Worm (Caenorhabditis elegans) whole organism, L4 larva: Measurements from ENCODE around the gene asp-2.
A peak's percentile ranks its signal among the peaks of the same experiment; 100 is the strongest.

Source experiments
- F10B5.3 ChIP-seq: sonication (generic microtip); optimal IDR thresholded peaks from 2 replicates; lab custom pipeline; 2016; ENCODE audit warnings: mild to moderate bottlenecking, missing genetic modification characterization, missing compliant biosample characterization
- F37D6.2 ChIP-seq: sonication (generic microtip); optimal IDR thresholded peaks from 2 replicates; lab custom pipeline; 2016; ENCODE audit warnings: mild to moderate bottlenecking, missing genetic modification characterization, missing compliant biosample characterization
- T20F7.1 ChIP-seq: fragments of 200-800 bp; sonication (Bioruptor generic); optimal IDR thresholded peaks from 2 replicates; lab custom pipeline; 2018; ENCODE audit warnings: mild to moderate bottlenecking, missing genetic modification characterization, missing compliant biosample characterization
- Y48G9A.11 ChIP-seq: fragments of 200-800 bp; sonication (Bioruptor generic); IDR thresholded peaks from 2 replicates; pipeline ENCODE4 v1.3.6; 2022; ENCODE audit warnings: missing genetic modification reagents, missing genetic modification characterization, missing compliant biosample characterization
- Y75B8A.6 ChIP-seq: fragments of 200-800 bp; sonication (Bioruptor generic); IDR thresholded peaks from 2 replicates; pipeline ENCODE4 v1.3.6; 2022; ENCODE audit warnings: missing genetic modification reagents, missing genetic modification characterization, missing compliant biosample characterization
- aha-1 ChIP-seq: fragments of 150-350 bp; peaks from one replicate; lab custom pipeline; 2014; ENCODE audit warnings: missing biosample characterization, missing genetic modification characterization
- arid-1 ChIP-seq: fragments of 200-800 bp; sonication (Bioruptor generic); conservative IDR thresholded peaks from 2 replicates; pipeline ENCODE4 v1.3.6; 2022; ENCODE audit warnings: missing genetic modification reagents, missing genetic modification characterization, missing compliant biosample characterization
- attf-4 ChIP-seq: sonication (generic microtip); optimal IDR thresholded peaks from 3 replicates; lab custom pipeline; 2017; ENCODE audit warnings: missing biosample characterization, missing genetic modification characterization
- ceh-20 ChIP-seq: fragments of 200-800 bp; sonication (Bioruptor generic); IDR thresholded peaks from 2 replicates; pipeline ENCODE4 v1.3.6; 2022; ENCODE audit warnings: missing genetic modification reagents, missing genetic modification characterization, missing compliant biosample characterization
- ceh-28 ChIP-seq: fragments of 150-350 bp; optimal IDR thresholded peaks from 2 replicates; lab custom pipeline; 2014; ENCODE audit warnings: missing biosample characterization, missing genetic modification reagents, missing genetic modification characterization
- ceh-32 ChIP-seq: sonication (generic microtip); optimal IDR thresholded peaks from 2 replicates; lab custom pipeline; 2016; ENCODE audit warnings: mild to moderate bottlenecking, missing genetic modification characterization, missing compliant biosample characterization; ENCODE audit not compliant: poor library complexity
- ctbp-1 ChIP-seq: fragments of 200-800 bp; sonication (Bioruptor generic); IDR thresholded peaks from 2 replicates; pipeline ENCODE4 v1.3.6; 2022; ENCODE audit warnings: missing genetic modification reagents, missing genetic modification characterization, missing compliant biosample characterization
- daf-12 ChIP-seq: fragments of 150-350 bp; optimal IDR thresholded peaks from 2 replicates; lab custom pipeline; 2014; ENCODE audit warnings: missing biosample characterization, missing genetic modification reagents, missing genetic modification characterization
- daf-16 ChIP-seq, 3 experiments: sonication (generic microtip); optimal IDR thresholded peaks; 2 replicates each; lab custom pipeline; 2016 to 2017; ENCODE audit warnings: missing genetic modification characterization in 3 of 3, missing genetic modification reagents in 3 of 3, mild to moderate bottlenecking in 2 of 3, missing compliant biosample characterization in 2 of 3, missing biosample characterization in 1 of 3, moderate library complexity in 1 of 3
- daf-19 ChIP-seq: fragments of 200-800 bp; sonication (Bioruptor generic); conservative IDR thresholded peaks from 2 replicates; pipeline ENCODE4 v1.3.6; 2022; ENCODE audit warnings: missing genetic modification characterization, missing compliant biosample characterization
- dmd-6 ChIP-seq: fragments of 200-800 bp; sonication (Bioruptor generic); IDR thresholded peaks from 2 replicates; pipeline ENCODE4 v1.3.6; 2022; ENCODE audit warnings: missing genetic modification reagents, missing genetic modification characterization, missing compliant biosample characterization
- dve-1 ChIP-seq: sonication (generic microtip); optimal IDR thresholded peaks from 2 replicates; lab custom pipeline; 2017; ENCODE audit warnings: antibody characterized with exemption, mild to moderate bottlenecking, missing genetic modification characterization, missing compliant biosample characterization; ENCODE audit not compliant: insufficient read depth
- fkh-10 ChIP-seq: fragments of 150-350 bp; optimal IDR thresholded peaks from 2 replicates; lab custom pipeline; 2014; ENCODE audit warnings: missing biosample characterization, missing genetic modification reagents, missing genetic modification characterization
- hif-1 ChIP-seq, 2 experiments: sonication (generic microtip); optimal IDR thresholded peaks; 2 replicates each; lab custom pipeline; 2016 to 2017; ENCODE audit warnings: missing compliant biosample characterization in 2 of 2, missing genetic modification characterization in 2 of 2, missing genetic modification reagents in 2 of 2, missing genotype in 2 of 2, mild to moderate bottlenecking in 1 of 2
- hlh-11 ChIP-seq: fragments of 200-800 bp; sonication (Bioruptor generic); optimal IDR thresholded peaks from 2 replicates; lab custom pipeline; 2018; ENCODE audit warnings: mild to moderate bottlenecking, missing genetic modification characterization, missing compliant biosample characterization
- lin-1 ChIP-seq: fragments of 200-800 bp; sonication (Bioruptor generic); IDR thresholded peaks from 2 replicates; pipeline ENCODE4 v1.3.6; 2022; ENCODE audit warnings: missing genetic modification reagents, missing genetic modification characterization, missing compliant biosample characterization
- lin-39 ChIP-seq: fragments of 150-350 bp; optimal IDR thresholded peaks from 2 replicates; lab custom pipeline; 2014; ENCODE audit warnings: missing biosample characterization, missing genetic modification reagents, missing genetic modification characterization
- lsy-2 ChIP-seq, 2 experiments: fragments of 150-350 bp in 1 of 2; sonication (generic microtip) in 1 of 2; optimal IDR thresholded peaks; 2 replicates each; lab custom pipeline; 2014 to 2017; ENCODE audit warnings: missing biosample characterization in 2 of 2, missing genetic modification characterization in 2 of 2
- mep-1 ChIP-seq: fragments of 150-350 bp; sonication (generic microtip); optimal IDR thresholded peaks from 3 replicates; lab custom pipeline; 2014; ENCODE audit warnings: missing biosample characterization, missing genetic modification characterization
- mes-2 ChIP-seq: sonication (generic microtip); optimal IDR thresholded peaks from 2 replicates; lab custom pipeline; 2016; ENCODE audit warnings: missing genotype, mild to moderate bottlenecking, missing genetic modification characterization, missing compliant biosample characterization; ENCODE audit not compliant: poor library complexity, severe bottlenecking
- nhr-11 ChIP-seq: fragments of 150-350 bp; optimal IDR thresholded peaks from 2 replicates; lab custom pipeline; 2014; ENCODE audit warnings: missing biosample characterization, missing genetic modification characterization
- nhr-25 ChIP-seq: sonication (generic microtip); optimal IDR thresholded peaks from 2 replicates; lab custom pipeline; 2017; ENCODE audit warnings: missing genetic modification characterization, mild to moderate bottlenecking, missing compliant biosample characterization, antibody characterized with exemption, moderate library complexity, borderline replicate concordance; ENCODE audit not compliant: insufficient read depth
- nhr-41 ChIP-seq: fragments of 200-800 bp; sonication (Bioruptor generic); IDR thresholded peaks from 2 replicates; pipeline ENCODE4 v1.3.6; 2022; ENCODE audit warnings: missing genetic modification reagents, missing genetic modification characterization, missing compliant biosample characterization
- nhr-42 ChIP-seq: fragments of 200-800 bp; sonication (Bioruptor generic); IDR thresholded peaks from 2 replicates; pipeline ENCODE4 v1.3.6; 2022; ENCODE audit warnings: missing genetic modification characterization, missing compliant biosample characterization
- nhr-48 ChIP-seq: sonication (generic microtip); optimal IDR thresholded peaks from 2 replicates; lab custom pipeline; 2016; ENCODE audit warnings: mild to moderate bottlenecking, missing genetic modification characterization, missing compliant biosample characterization
- nhr-76 ChIP-seq: fragments of 150-350 bp; optimal IDR thresholded peaks from 2 replicates; lab custom pipeline; 2014; ENCODE audit warnings: missing biosample characterization, missing genetic modification characterization
- php-3 ChIP-seq: fragments of 200-800 bp; sonication (Bioruptor generic); IDR thresholded peaks from 2 replicates; pipeline ENCODE4 v1.3.6; 2022; ENCODE audit warnings: missing genetic modification reagents, missing genetic modification characterization, missing compliant biosample characterization
- pqm-1 ChIP-seq: sonication (generic microtip); optimal IDR thresholded peaks from 2 replicates; lab custom pipeline; 2017; ENCODE audit warnings: missing biosample characterization, missing genetic modification characterization
- sdz-12 ChIP-seq: fragments of 200-800 bp; sonication (Bioruptor generic); optimal IDR thresholded peaks from 2 replicates; lab custom pipeline; 2018; ENCODE audit warnings: mild to moderate bottlenecking, missing genetic modification characterization, missing compliant biosample characterization
- snpc-4 ChIP-seq: fragments of 150-350 bp; optimal IDR thresholded peaks from 2 replicates; lab custom pipeline; 2014; ENCODE audit warnings: missing biosample characterization, missing genetic modification characterization
- tra-1 ChIP-seq: fragments of 200-800 bp; sonication (Bioruptor generic); IDR thresholded peaks from 2 replicates; pipeline ENCODE4 v1.3.6; 2022; ENCODE audit warnings: missing genetic modification reagents, missing genetic modification characterization, missing compliant biosample characterization
- unc-62 ChIP-seq, 3 experiments: fragments of 150-350 bp in 1 of 3; sonication (generic microtip); optimal IDR thresholded peaks in 2 of 3; peaks in 1 of 3; 1 replicate in 1 of 3; 2 replicates in 2 of 3; lab custom pipeline; 2014 to 2017; ENCODE audit warnings: missing biosample characterization in 3 of 3, missing genetic modification characterization in 3 of 3, missing genetic modification reagents in 3 of 3, missing genotype in 1 of 3
- zfp-3 ChIP-seq: fragments of 200-800 bp; sonication (Bioruptor generic); conservative IDR thresholded peaks from 2 replicates; pipeline ENCODE4 v1.3.6; 2022; ENCODE audit warnings: missing genetic modification reagents, missing genetic modification characterization, missing compliant biosample characterization
- zip-11 ChIP-seq: fragments of 200-800 bp; sonication (Bioruptor generic); IDR thresholded peaks from 2 replicates; pipeline ENCODE4 v1.3.6; 2022; ENCODE audit warnings: missing genetic modification characterization, missing compliant biosample characterization
- ztf-11 ChIP-seq: fragments of 150-350 bp; optimal IDR thresholded peaks from 2 replicates; lab custom pipeline; 2014; ENCODE audit warnings: missing biosample characterization, missing genetic modification characterization
- ztf-7 ChIP-seq: fragments of 150-350 bp; optimal IDR thresholded peaks from 2 replicates; lab custom pipeline; 2014; ENCODE audit warnings: missing biosample characterization, missing genetic modification characterization

asp-2 gene

ce11 chrV:9218214-9218613 is 15.3 kb downstream of the asp-2 start:
- TF ChIP-seq ceh-20 (peak; percentile 85), aha-1 (tag; lab: Kevin White, UChicago) (peak; percentile 73), Y48G9A.11 (0 out of 2 replicates have a peak, but pooled peaks have one; percentile 32), hlh-11 (tag; lab: Kevin White, UChicago) (no peak), nhr-11 (tag; lab: Kevin White, UChicago) (no peak), unc-62 (GFP tag; optimal IDR thresholded peaks at IDR 0.05 in 1 of 2; lab: Kevin White, UChicago) (peak in 1 of 2 experiments; percentile 100), unc-62 (tag; optimal IDR thresholded peaks at IDR 0.05; lab: Kevin White, UChicago) (no peak)

- peak; percentile 26 for TF ChIP-seq dve-1 (tag; lab: Kevin White, UChicago)
- 0 out of 2 replicates have a peak, but pooled peaks have one; percentile 40 for TF ChIP-seq tra-1 (GFP tag; lab: Robert Waterston, UW)
- no peak for TF ChIP-seq zip-11 (GFP tag; lab: Robert Waterston, UW)
- TF ChIP-seq nhr-76: no peak
- TF ChIP-seq T20F7.1 (GFP tag; lab: Kevin White, UChicago): no peak
- TF ChIP-seq zfp-3: no peak
- peak; percentile 84 for TF ChIP-seq ceh-20
- peak; percentile 4 for TF ChIP-seq F37D6.2 (tag; lab: Kevin White, UChicago)
- no peak for TF ChIP-seq ceh-32
- peak; percentile 25 for TF ChIP-seq mes-2 (tag; lab: Kevin White, UChicago)
- TF ChIP-seq nhr-41 (GFP tag; lab: Robert Waterston, UW): no peak
- no peak for TF ChIP-seq sdz-12 (GFP tag; lab: Kevin White, UChicago)
- TF ChIP-seq pqm-1 (tag; lab: Kevin White, UChicago): peak; percentile 56
- TF ChIP-seq nhr-25 (tag; lab: Kevin White, UChicago): no peak
- TF ChIP-seq dmd-6 (GFP tag; lab: Robert Waterston, UW): peak; percentile 41; the same call in 1 of the 2 replicates
- no peak for TF ChIP-seq daf-12 (tag; lab: Kevin White, UChicago)
- peak in 1 of 2 experiments; percentile 4 for TF ChIP-seq lsy-2 (tag; optimal IDR thresholded peaks at IDR 0.05; lab: Kevin White, UChicago)
- peak; percentile 36 for TF ChIP-seq lin-39
- TF ChIP-seq nhr-48 (tag; lab: Kevin White, UChicago): peak; percentile 39
- no peak for TF ChIP-seq ztf-7
- peak; percentile 43 for TF ChIP-seq hlh-11 (tag; lab: Kevin White, UChicago)
- no peak for TF ChIP-seq ceh-28 (tag; lab: Kevin White, UChicago)
- TF ChIP-seq fkh-10 (GFP tag; lab: Kevin White, UChicago): peak; percentile 10
- no peak for TF ChIP-seq hif-1 (tag; optimal IDR thresholded peaks at IDR 0.05; lab: Kevin White, UChicago)
- peak; percentile 48; the same call in 1 of the 2 replicates for TF ChIP-seq ctbp-1 (GFP tag; lab: Robert Waterston, UW)
- TF ChIP-seq daf-19 (GFP tag; lab: Robert Waterston, UW): no peak
- TF ChIP-seq lin-1 (GFP tag; lab: Robert Waterston, UW): no peak
- no peak for TF ChIP-seq attf-4 (tag; lab: Kevin White, UChicago)
- TF ChIP-seq php-3: no peak
- TF ChIP-seq mep-1 (tag; lab: Kevin White, UChicago): peak; percentile 12
- TF ChIP-seq F10B5.3 (tag; lab: Kevin White, UChicago): no peak
- peak in 1 of 2 experiments; percentile 99 for TF ChIP-seq unc-62 (GFP tag; optimal IDR thresholded peaks at IDR 0.05 in 1 of 2; lab: Kevin White, UChicago)
- no peak for TF ChIP-seq unc-62 (tag; optimal IDR thresholded peaks at IDR 0.05; lab: Kevin White, UChicago)
- no peak for TF ChIP-seq nhr-42 (GFP tag; lab: Robert Waterston, UW)
- TF ChIP-seq daf-16 (GFP tag; optimal IDR thresholded peaks at IDR 0.05; lab: Kevin White, UChicago): no peak
- TF ChIP-seq daf-16 (tag; optimal IDR thresholded peaks at IDR 0.05; lab: Kevin White, UChicago): peak; percentile 88
- no peak for TF ChIP-seq ztf-11 (tag; lab: Kevin White, UChicago)
- no peak for TF ChIP-seq snpc-4
- no peak for TF ChIP-seq arid-1 (GFP tag; lab: Robert Waterston, UW)
- TF ChIP-seq Y75B8A.6 (GFP tag; lab: Robert Waterston, UW): no peak
Measured at ce11 chrV:9218655-9219389, 15.9 kb downstream of the asp-2 start.
